Worm (Caenorhabditis elegans): ENCODE measurements around the gene F54B3.2.

The F54B3.2 gene

ce11 chrII:10231874-10232273 lies 38.1 kb downstream of the F54B3.2 start:
- TF ChIP-seq dao-5 (tag; optimal IDR thresholded peaks at IDR 0.05) (no peak), him-1 (tag; optimal IDR thresholded peaks at IDR 0.05) (no peak), W03F9.2 (tag; optimal IDR thresholded peaks at IDR 0.05) (no peak)

ce11 chrII:10230972-10231371 lies 39.0 kb downstream of the F54B3.2 start, which contains the start of gene T01E8.8:
Gene T01E8.8 (plus strand): TSS chrII:10231272.
- TF ChIP-seq him-1 (tag; optimal IDR thresholded peaks at IDR 0.05), result no peak
- no peak for TF ChIP-seq dao-5 (tag; optimal IDR thresholded peaks at IDR 0.05)
- TF ChIP-seq W03F9.2 (tag; optimal IDR thresholded peaks at IDR 0.05), result no peak

DNA sequence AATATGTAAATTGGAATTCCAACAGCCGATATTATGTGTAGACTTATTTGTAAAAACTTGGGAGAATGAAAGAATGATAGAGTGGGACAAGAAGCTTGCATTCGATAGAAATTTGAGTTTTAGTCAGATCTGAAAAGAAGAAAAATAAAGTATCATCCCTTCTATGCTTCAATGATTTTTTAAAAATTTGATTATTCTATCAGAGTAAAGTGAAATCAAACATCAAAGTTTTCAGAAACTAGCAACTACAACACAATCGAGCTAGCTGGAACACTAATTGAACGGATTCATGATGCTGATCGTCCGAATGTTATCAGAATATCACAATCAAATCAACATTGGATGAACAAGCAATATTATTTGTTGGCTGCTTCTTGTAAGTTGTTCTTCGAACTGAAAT lies 42.9 kb downstream of the F54B3.2 start, which contains the start of gene srh-135:
Gene srh-135, minus strand, starts transcription at position 101 of the 400 bp plus-strand sequence.
- TF ChIP-seq him-1 (tag; optimal IDR thresholded peaks at IDR 0.05) (no peak), W03F9.2 (tag; optimal IDR thresholded peaks at IDR 0.05) (no peak), dao-5 (tag; optimal IDR thresholded peaks at IDR 0.05) (no peak)

ce11 chrII:10222577-10222976 lies 47.4 kb downstream of the F54B3.2 start, which contains the start of gene plc-3:
Gene plc-3 (plus strand): TSS chrII:10222877.
- TF ChIP-seq him-1 (tag; optimal IDR thresholded peaks at IDR 0.05), result no peak
- no peak for TF ChIP-seq W03F9.2 (tag; optimal IDR thresholded peaks at IDR 0.05)
- TF ChIP-seq dao-5 (tag; optimal IDR thresholded peaks at IDR 0.05), result no peak

DNA sequence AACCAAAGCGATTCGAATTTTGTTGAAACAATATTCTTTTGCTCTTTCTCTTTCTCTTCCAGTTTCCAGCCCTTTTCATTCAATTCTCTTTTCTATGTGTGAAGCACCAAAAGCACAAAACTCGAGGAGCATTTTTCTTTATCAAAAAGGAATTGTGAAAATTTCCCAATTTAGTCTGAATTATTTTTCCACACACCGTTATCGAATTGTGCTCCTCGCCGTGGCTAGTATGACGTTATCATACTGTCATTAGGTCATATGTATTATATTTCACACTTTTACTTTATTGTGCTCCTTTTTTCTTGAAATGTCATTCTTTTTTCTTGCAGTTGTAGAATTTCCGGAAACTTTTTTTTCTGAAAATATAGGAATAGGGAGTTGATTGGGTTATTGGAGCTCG lies 48.3 kb downstream of the F54B3.2 start:
- no peak for TF ChIP-seq W03F9.2 (tag; optimal IDR thresholded peaks at IDR 0.05)
- TF ChIP-seq dao-5 (tag; optimal IDR thresholded peaks at IDR 0.05), result no peak
- no peak for TF ChIP-seq him-1 (tag; optimal IDR thresholded peaks at IDR 0.05)

- TF ChIP-seq W03F9.2 (tag; optimal IDR thresholded peaks at IDR 0.05) (no peak), him-1 (tag; optimal IDR thresholded peaks at IDR 0.05) (no peak), dao-5 (tag; optimal IDR thresholded peaks at IDR 0.05) (no peak)
Measured at ce11 chrII:10220631-10221030, 49.3 kb downstream of the F54B3.2 start.

DNA sequence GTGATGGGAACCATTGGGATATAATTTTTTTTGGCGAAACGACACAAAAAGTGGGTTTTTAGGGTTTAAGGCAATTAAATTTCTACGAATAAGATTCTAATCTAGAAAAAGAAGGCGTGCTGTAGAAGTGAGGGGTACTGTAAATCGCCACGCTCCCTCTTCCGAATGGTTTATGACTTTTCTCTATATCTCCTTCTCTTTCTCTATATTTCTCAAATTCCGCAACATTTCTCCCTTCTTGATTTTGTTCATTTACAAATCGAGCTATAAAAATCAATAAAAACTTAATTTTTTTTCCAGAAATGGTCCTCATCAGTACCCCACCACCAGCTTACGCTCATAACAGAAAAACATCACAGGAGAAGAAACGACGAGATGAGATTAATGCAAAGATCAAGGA lies 51.8 kb downstream of the F54B3.2 start, which contains the start of gene ref-1:
Gene ref-1, plus strand, starts transcription at position 301 of the 400 bp plus-strand sequence.
- no peak for TF ChIP-seq W03F9.2 (tag; optimal IDR thresholded peaks at IDR 0.05)
- TF ChIP-seq dao-5 (tag; optimal IDR thresholded peaks at IDR 0.05), result no peak
- no peak for TF ChIP-seq him-1 (tag; optimal IDR thresholded peaks at IDR 0.05)

Measured in whole organism, L4/young adult.